Fruit fly (Drosophila melanogaster) whole organism, wandering third instar larva: ENCODE data around the gene Cp16.

ENCODE experiments used
- Abd-B ChIP-seq: fragments of >200 bp; optimal IDR thresholded peaks from 2 replicates; lab custom pipeline; 2017; ENCODE audit warnings: missing biosample characterization, missing genetic modification characterization
- CG32264 ChIP-seq: fragments of 200-800 bp; sonication (Bioruptor generic); optimal IDR thresholded peaks from 2 replicates; lab custom pipeline; 2016; ENCODE audit warnings: missing biosample characterization, missing genetic modification characterization
- CG9705 ChIP-seq: fragments of 200-800 bp; sonication (Bioruptor generic); optimal IDR thresholded peaks from 2 replicates; lab custom pipeline; 2018; ENCODE audit warnings: missing biosample characterization, mild to moderate bottlenecking, missing genetic modification characterization
- CrebA ChIP-seq: fragments of 200-800 bp; sonication (Bioruptor generic); optimal IDR thresholded peaks from 2 replicates; lab custom pipeline; 2016; ENCODE audit warnings: missing biosample characterization, mild to moderate bottlenecking, missing genetic modification characterization, borderline replicate concordance
- Dfd ChIP-seq: fragments of >200 bp; optimal IDR thresholded peaks from 2 replicates; lab custom pipeline; 2017; ENCODE audit warnings: missing biosample characterization, missing genetic modification characterization
- Dif ChIP-seq: fragments of 200-275, 200-300 bp; sonication (Bioruptor generic); optimal IDR thresholded peaks from 2 replicates; lab custom pipeline; 2018; ENCODE audit warnings: missing biosample characterization, missing genetic modification characterization; ENCODE audit not compliant: partially characterized antibody
- GATAd ChIP-seq: sonication (Bioruptor generic); optimal IDR thresholded peaks from 2 replicates; lab custom pipeline; 2016; ENCODE audit warnings: missing biosample characterization, missing genetic modification characterization
- HLH106 ChIP-seq: fragments of 200-800 bp; optimal IDR thresholded peaks from 3 replicates; lab custom pipeline; 2019; ENCODE audit warnings: missing biosample characterization, mild to moderate bottlenecking, missing genetic modification characterization, moderate library complexity
- Jra ChIP-seq: sonication (Bioruptor generic); optimal IDR thresholded peaks from 2 replicates; lab custom pipeline; 2016; ENCODE audit warnings: missing biosample characterization, missing genetic modification characterization
- Myc ChIP-seq: fragments of >200 bp; optimal IDR thresholded peaks from 2 replicates; lab custom pipeline; 2017
- br ChIP-seq: fragments of 200-800 bp; sonication (Bioruptor generic); optimal IDR thresholded peaks from 2 replicates; lab custom pipeline; 2016; ENCODE audit warnings: missing biosample characterization, missing genetic modification characterization
- brk ChIP-seq: fragments of 200-800 bp; sonication (Bioruptor generic); optimal IDR thresholded peaks from 2 replicates; lab custom pipeline; 2016; ENCODE audit warnings: missing biosample characterization, mild to moderate bottlenecking, missing genetic modification characterization
- dl ChIP-seq, 2 experiments: fragments of 175-275, 200-275 bp in 1 of 2; fragments of 200-275 bp in 1 of 2; sonication (Bioruptor generic); optimal IDR thresholded peaks; lab custom pipeline; 2018; ENCODE audit warnings: mild to moderate bottlenecking in 2 of 2, missing biosample characterization in 2 of 2, missing genetic modification characterization in 2 of 2, moderate library complexity in 2 of 2; ENCODE audit not compliant: partially characterized antibody in 2 of 2, insufficient read depth in 1 of 2
- dmrt93B ChIP-seq: fragments of 200-800 bp; sonication (Bioruptor generic); optimal IDR thresholded peaks from 2 replicates; lab custom pipeline; 2018; ENCODE audit warnings: missing biosample characterization, mild to moderate bottlenecking, missing genetic modification characterization
- dsf ChIP-seq: sonication (Bioruptor generic); optimal IDR thresholded peaks from 2 replicates; lab custom pipeline; 2016; ENCODE audit warnings: missing biosample characterization, missing genetic modification characterization, borderline replicate concordance
- ey ChIP-seq: fragments of 200-800 bp; sonication (Bioruptor generic); optimal IDR thresholded peaks from 2 replicates; lab custom pipeline; 2016; ENCODE audit warnings: missing biosample characterization, missing genetic modification characterization
- foxo ChIP-seq, 2 experiments: fragments of 200-800 bp; sonication (Bioruptor generic); optimal IDR thresholded peaks; 2 replicates in 1 of 2; 3 replicates in 1 of 2; lab custom pipeline; 2016 to 2017; ENCODE audit warnings: missing biosample characterization in 2 of 2, missing genetic modification characterization in 2 of 2
- fru ChIP-seq: fragments of 200-800 bp; sonication (Bioruptor generic); optimal IDR thresholded peaks from 3 replicates; lab custom pipeline; 2016; ENCODE audit warnings: missing biosample characterization, mild to moderate bottlenecking, missing genetic modification characterization
- h ChIP-seq: fragments of 200-800 bp; sonication (Bioruptor generic); optimal IDR thresholded peaks from 3 replicates; lab custom pipeline; 2016; ENCODE audit warnings: missing biosample characterization, mild to moderate bottlenecking, missing genetic modification characterization
- jim ChIP-seq: fragments of 175-275, 200-325 bp; sonication (Bioruptor generic); optimal IDR thresholded peaks from 2 replicates; lab custom pipeline; 2016; ENCODE audit warnings: missing biosample characterization, mild to moderate bottlenecking, missing genetic modification characterization
- lola ChIP-seq: fragments of >200 bp; optimal IDR thresholded peaks from 2 replicates; lab custom pipeline; 2017; ENCODE audit warnings: missing biosample characterization, missing genetic modification characterization
- pan ChIP-seq: fragments of >200 bp; optimal IDR thresholded peaks from 2 replicates; lab custom pipeline; 2017
- psq ChIP-seq: fragments of 200-800 bp; sonication (Bioruptor generic); optimal IDR thresholded peaks from 3 replicates; lab custom pipeline; 2017; ENCODE audit warnings: missing biosample characterization, mild to moderate bottlenecking, missing genetic modification characterization, moderate library complexity
- rgr ChIP-seq: fragments of 200-800 bp; sonication (Bioruptor generic); optimal IDR thresholded peaks from 3 replicates; lab custom pipeline; 2016; ENCODE audit warnings: missing biosample characterization, mild to moderate bottlenecking, missing genetic modification characterization
- sage ChIP-seq: fragments of 200-800 bp; sonication (Bioruptor generic); optimal IDR thresholded peaks from 2 replicates; lab custom pipeline; 2016; ENCODE audit warnings: missing biosample characterization, mild to moderate bottlenecking, missing genetic modification characterization
- sv ChIP-seq: fragments of 200-800 bp; sonication (Bioruptor generic); optimal IDR thresholded peaks from 3 replicates; lab custom pipeline; 2016; ENCODE audit warnings: missing biosample characterization, missing genetic modification characterization
- tai ChIP-seq: sonication (Bioruptor generic); optimal IDR thresholded peaks from 2 replicates; lab custom pipeline; 2016; ENCODE audit warnings: missing biosample characterization, missing genetic modification characterization
- usp ChIP-seq: fragments of >200 bp; optimal IDR thresholded peaks from 2 replicates; lab custom pipeline; 2017; ENCODE audit warnings: missing biosample characterization, missing genetic modification characterization
- woc ChIP-seq: sonication (Bioruptor generic); optimal IDR thresholded peaks from 2 replicates; lab custom pipeline; 2016; ENCODE audit warnings: missing biosample characterization, mild to moderate bottlenecking, missing genetic modification characterization

Gene Cp16

dm6 chr3L:8741051-8741468 is 9.3 kb downstream of the Cp16 start:
- TF ChIP-seq ey (GFP tag; lab: Kevin White, UChicago) = no peak
- peak; percentile 12 for TF ChIP-seq dmrt93B (GFP tag; lab: Kevin White, UChicago)

dm6 chr3L:8745210-8745609 is 13.5 kb downstream of the Cp16 start, which contains the start of gene Prm:
Gene Prm, minus strand, starts transcription at chr3L:8745310.
- TF ChIP-seq GATAd (GFP tag; lab: Kevin White, UChicago) = no peak
- no peak for TF ChIP-seq usp (GFP tag; lab: Kevin White, UChicago)
- TF ChIP-seq HLH106 (tag; lab: Kevin White, UChicago) = no peak

dm6 chr3L:8746519-8746918 is 14.8 kb downstream of the Cp16 start:
- TF ChIP-seq Abd-B (GFP tag; lab: Kevin White, UChicago) (no peak), CrebA (no peak), tai (GFP tag; lab: Kevin White, UChicago) (no peak), lola (no peak), h (no peak), CG9705 (no peak), usp (GFP tag; lab: Kevin White, UChicago) (no peak), GATAd (GFP tag; lab: Kevin White, UChicago) (no peak)

dm6 chr3L:8748323-8748722 is 16.6 kb downstream of the Cp16 start:
- no peak for TF ChIP-seq tai (GFP tag; lab: Kevin White, UChicago)
- TF ChIP-seq brk = no peak
- no peak for TF ChIP-seq h
- TF ChIP-seq sage (GFP tag; lab: Kevin White, UChicago) = no peak
- no peak for TF ChIP-seq usp (GFP tag; lab: Kevin White, UChicago)

- no peak for TF ChIP-seq Abd-B (GFP tag; lab: Kevin White, UChicago)
- peak; percentile 19 for TF ChIP-seq HLH106 (tag; lab: Kevin White, UChicago)
- peak; percentile 41 for TF ChIP-seq sv
- TF ChIP-seq Jra = no peak
- peak; percentile 15 for TF ChIP-seq rgr (GFP tag; lab: Kevin White, UChicago)
- peak in 1 of 2 experiments; percentile 25 for TF ChIP-seq foxo (GFP tag; optimal IDR thresholded peaks at IDR 0.05; lab: Kevin White, UChicago)
- no peak for TF ChIP-seq jim (GFP tag; lab: Kevin White, UChicago)
- no peak for TF ChIP-seq pan (lab: Kevin White, UChicago)
- peak; percentile 9 for TF ChIP-seq h
- TF ChIP-seq, all 38 proteins: peak for 5
These were observed 17.1 kb downstream of the Cp16 start for dm6 chr3L:8748839-8749238.

dm6 chr3L:8749676-8750654 is 18.2 kb downstream of the Cp16 start, which contains the start of gene CG13306:
Gene CG13306, minus strand, starts transcription at chr3L:8749726.
- TF ChIP-seq pan (lab: Kevin White, UChicago) = no peak
- no peak for TF ChIP-seq CG9705
- TF ChIP-seq CG32264 (GFP tag; lab: Kevin White, UChicago) = no peak
- no peak for TF ChIP-seq usp (GFP tag; lab: Kevin White, UChicago)
- no peak for TF ChIP-seq brk
- no peak for TF ChIP-seq Abd-B (GFP tag; lab: Kevin White, UChicago)
- TF ChIP-seq lola = no peak
- TF ChIP-seq Jra = no peak
- no peak for TF ChIP-seq rgr (GFP tag; lab: Kevin White, UChicago)
- TF ChIP-seq dsf (GFP tag; lab: Kevin White, UChicago) = no peak
- TF ChIP-seq Dfd = no peak
- no peak for TF ChIP-seq psq (GFP tag; lab: Kevin White, UChicago)
- TF ChIP-seq Myc (lab: Kevin White, UChicago) = no peak
- TF ChIP-seq dl (GFP tag; optimal IDR thresholded peaks at IDR 0.05; lab: Kevin White, UChicago; ENCODE audit: insufficient read depth in 1 of 2, partially characterized antibody in 2 of 2) = no peak
- TF ChIP-seq GATAd (GFP tag; lab: Kevin White, UChicago) = no peak

dm6 chr3L:8751262-8751661 is 19.5 kb downstream of the Cp16 start:
- TF ChIP-seq Myc (lab: Kevin White, UChicago) (no peak), lola (no peak), Abd-B (GFP tag; lab: Kevin White, UChicago) (no peak), ey (GFP tag; lab: Kevin White, UChicago) (no peak), woc (GFP tag; lab: Kevin White, UChicago) (no peak), br (GFP tag; lab: Kevin White, UChicago) (no peak), pan (lab: Kevin White, UChicago) (no peak), dl (GFP tag; optimal IDR thresholded peaks at IDR 0.05; lab: Kevin White, UChicago; ENCODE audit: insufficient read depth in 1 of 2, partially characterized antibody in 2 of 2) (no peak), dmrt93B (GFP tag; lab: Kevin White, UChicago) (no peak), sv (no peak), GATAd (GFP tag; lab: Kevin White, UChicago) (no peak), Dif (GFP tag; lab: Kevin White, UChicago) (no peak), foxo (GFP tag; optimal IDR thresholded peaks at IDR 0.05; lab: Kevin White, UChicago) (no peak), HLH106 (tag; lab: Kevin White, UChicago) (no peak), jim (GFP tag; lab: Kevin White, UChicago) (no peak), fru (GFP tag; lab: Kevin White, UChicago) (no peak), CG32264 (GFP tag; lab: Kevin White, UChicago) (no peak)
- TF ChIP-seq, all 38 proteins: peak for 0
